Fruit fly (Drosophila melanogaster): ENCODE results near the gene TwdlH.
A peak's percentile ranks its signal among the peaks of the same experiment; 100 is the strongest.

TwdlH gene

DNA sequence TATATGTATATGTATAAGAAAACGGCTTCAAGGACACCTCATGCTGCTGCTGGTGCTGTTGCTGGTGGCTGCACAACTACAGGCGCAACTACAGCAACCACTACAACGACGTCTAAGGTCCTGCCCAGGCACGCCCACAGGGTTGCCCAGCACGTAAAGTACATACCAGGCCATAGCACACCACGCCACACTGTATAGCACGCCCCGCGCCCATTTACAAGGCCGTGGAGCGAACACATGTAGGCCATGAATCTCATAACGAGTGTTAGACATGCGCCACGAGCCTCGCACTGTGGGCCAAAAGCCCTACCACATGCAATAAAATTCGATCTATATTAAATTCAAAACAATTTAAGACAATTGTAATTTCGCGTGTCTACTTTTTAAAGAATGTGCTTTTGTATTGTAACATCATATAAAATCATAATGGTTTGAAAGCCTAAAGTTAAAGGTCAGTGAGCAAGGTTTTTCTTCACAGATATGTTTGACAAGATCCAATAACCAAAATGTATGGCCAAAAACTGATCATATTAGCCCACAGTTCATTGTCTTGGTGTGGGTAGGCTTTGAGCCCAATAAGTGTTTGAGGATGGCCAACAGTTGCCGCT, 38.1 kb downstream of the TwdlH start (continued):
- TF ChIP-seq CG10147 (GFP tag; optimal IDR thresholded peaks at IDR 0.05) (peak; percentile 27), amos (GFP tag; IDR thresholded peaks at IDR 0.05; ENCODE audit: partially characterized antibody) (no peak), row (GFP tag; IDR thresholded peaks at IDR 0.05) (0 out of 3 replicates have a peak, but pooled peaks have one; percentile 30), Fer1 (GFP tag; optimal IDR thresholded peaks at IDR 0.05) (peak; percentile 63), kah (GFP tag; optimal IDR thresholded peaks at IDR 0.05) (no peak), mam (GFP tag; optimal IDR thresholded peaks at IDR 0.05) (no peak), Hr51 (GFP tag; optimal IDR thresholded peaks at IDR 0.05) (peak in 1 of 2 experiments; percentile 26), scrt (GFP tag; optimal IDR thresholded peaks at IDR 0.05) (peak; percentile 24), CG9817 (tag; optimal IDR thresholded peaks at IDR 0.05) (peak; percentile 6), sens (GFP tag) (peak; percentile 68), Ets65A (GFP tag) (peak; percentile 59), CG11504 (tag; optimal IDR thresholded peaks at IDR 0.05) (peak; percentile 48), Deaf1 (tag; optimal IDR thresholded peaks at IDR 0.05) (peak; percentile 6)

DNA sequence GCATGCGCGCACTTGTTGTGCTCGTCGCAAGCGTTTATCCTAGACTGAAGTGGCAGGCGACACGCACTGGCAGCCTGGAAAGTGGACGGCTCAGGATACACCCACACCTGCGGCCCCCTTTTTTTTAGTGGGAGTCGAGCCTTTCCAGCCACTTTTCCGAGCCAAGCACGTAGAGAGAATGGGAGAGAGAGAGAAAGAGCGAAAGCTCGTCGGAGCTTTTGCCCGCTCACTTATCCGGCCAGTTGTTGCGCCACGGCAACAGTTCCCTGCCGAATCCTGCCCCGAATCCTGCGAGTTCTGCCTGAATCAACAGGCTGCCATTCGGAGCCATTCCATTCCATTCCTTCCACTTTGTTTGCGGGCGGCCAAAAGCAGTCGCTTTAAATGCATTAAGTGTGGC, 48.4 kb downstream of the TwdlH start, which contains the start of gene beat-VII:
Gene beat-VII, minus strand, starts transcription at position 20 of the 400 bp plus-strand sequence.
- no peak for TF ChIP-seq CG15011 (GFP tag; optimal IDR thresholded peaks at IDR 0.05)
- no peak for TF ChIP-seq CG10321 (GFP tag; IDR thresholded peaks at IDR 0.05)
- TF ChIP-seq amos (GFP tag; IDR thresholded peaks at IDR 0.05; ENCODE audit: partially characterized antibody) = 0 out of 2 replicates have a peak, but pooled peaks have one; percentile 3
- TF ChIP-seq chinmo (GFP tag; IDR thresholded peaks at IDR 0.05; ENCODE audit: partially characterized antibody) = 0 out of 4 replicates have a peak, but pooled peaks have one; percentile 56
- TF ChIP-seq ewg (GFP tag; optimal IDR thresholded peaks at IDR 0.05) = peak; percentile 2
- TF ChIP-seq Jarid2 (GFP tag; optimal IDR thresholded peaks at IDR 0.05) = peak; percentile 18
- no peak for TF ChIP-seq CG34422 (GFP tag; IDR thresholded peaks at IDR 0.05)
- no peak for TF ChIP-seq CG1602 (GFP tag; optimal IDR thresholded peaks at IDR 0.05)
- no peak for TF ChIP-seq CG1647 (GFP tag; optimal IDR thresholded peaks at IDR 0.05)
- TF ChIP-seq pzg (GFP tag; optimal IDR thresholded peaks at IDR 0.05) = no peak
- TF ChIP-seq abd-A (tag; optimal IDR thresholded peaks at IDR 0.05) = peak; percentile 9
- TF ChIP-seq schlank (tag; optimal IDR thresholded peaks at IDR 0.05) = no peak
- TF ChIP-seq bigmax (GFP tag; optimal IDR thresholded peaks at IDR 0.05) = no peak
- TF ChIP-seq scrt (GFP tag; optimal IDR thresholded peaks at IDR 0.05) = peak; percentile 100
- TF ChIP-seq onecut (GFP tag; IDR thresholded peaks at IDR 0.05) = no peak
- peak; percentile 31 to 43 for TF ChIP-seq Trl (optimal IDR thresholded peaks at IDR 0.05)
- no peak for TF ChIP-seq Trl (GFP tag; optimal IDR thresholded peaks at IDR 0.05)
- TF ChIP-seq CHES-1-like (GFP tag; optimal IDR thresholded peaks at IDR 0.05) = no peak
- peak; percentile 74 for TF ChIP-seq Deaf1 (tag; optimal IDR thresholded peaks at IDR 0.05)
- TF ChIP-seq CG9932 (GFP tag; IDR thresholded peaks at IDR 0.05) = 0 out of 2 replicates have a peak, but pooled peaks have one; percentile 21
- peak; percentile 77; the same call in 1 of the 2 replicates for TF ChIP-seq CG16779 (GFP tag; IDR thresholded peaks at IDR 0.05)

Measured in whole organism, embryonic.